Fruit fly (Drosophila melanogaster): ENCODE measurements around the gene c12.1.

DNA sequence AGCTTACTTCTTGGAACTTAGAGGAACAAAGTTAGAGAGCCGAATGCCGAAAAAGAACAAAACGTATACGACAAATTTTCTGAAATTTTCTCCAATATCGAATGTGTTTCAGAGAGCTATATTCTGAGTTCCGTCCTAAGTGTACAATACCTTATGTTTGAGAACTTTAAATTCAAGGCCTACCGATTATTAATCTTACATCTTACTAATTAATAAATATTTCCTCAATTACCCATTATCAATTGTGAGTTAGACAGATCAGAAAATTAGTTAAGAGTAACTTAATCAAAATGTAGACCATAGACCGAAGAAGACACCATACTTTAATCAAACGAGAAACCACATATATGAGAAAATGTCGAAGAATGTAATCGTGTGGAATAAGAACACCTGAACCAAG is 11.4 kb upstream of the c12.1 start, which contains the start of gene CG34450:
- TF ChIP-seq psq (optimal IDR thresholded peaks at IDR 0.05): no peak
- TF ChIP-seq Dll (optimal IDR thresholded peaks at IDR 0.05): no peak
- no peak for TF ChIP-seq pan (optimal IDR thresholded peaks at IDR 0.05)
- no peak for TF ChIP-seq EcR (GFP tag; optimal IDR thresholded peaks at IDR 0.05)
- no peak for TF ChIP-seq CG8478 (optimal IDR thresholded peaks at IDR 0.05)
